Worm (Caenorhabditis elegans) whole organism, L3 larva: ENCODE results near the gene wht-3.

ENCODE experiments used
- aly-2 ChIP-seq: fragments of 150-350 bp; optimal IDR thresholded peaks from 2 replicates; lab custom pipeline; 2014; ENCODE audit warnings: missing biosample characterization, missing genetic modification characterization
- snpc-4 ChIP-seq: fragments of 150-350 bp; optimal IDR thresholded peaks from 2 replicates; lab custom pipeline; 2014; ENCODE audit warnings: missing biosample characterization, missing genetic modification characterization
- unc-62 ChIP-seq: fragments of 150-350 bp; sonication (generic microtip); optimal IDR thresholded peaks from 4 replicates; lab custom pipeline; 2014; ENCODE audit warnings: missing biosample characterization, missing genetic modification reagents, missing genetic modification characterization

ce11 chrIII:4153299-4153698 is 1.9 kb upstream of the wht-3 start, which contains the start of gene glod-4:
- no peak for TF ChIP-seq aly-2 (tag; lab: Kevin White, UChicago)
- no peak for TF ChIP-seq snpc-4 (tag; lab: Kevin White, UChicago)
- no peak for TF ChIP-seq unc-62
